Fruit fly (Drosophila melanogaster) whole organism, wandering third instar larva: Measurements from ENCODE around the gene SmydA-8.

Experiments
- CG32264 ChIP-seq: fragments of 200-800 bp; sonication (Bioruptor generic); optimal IDR thresholded peaks from 2 replicates; lab custom pipeline; 2016; ENCODE audit warnings: missing biosample characterization, missing genetic modification characterization
- CG9705 ChIP-seq: fragments of 200-800 bp; sonication (Bioruptor generic); optimal IDR thresholded peaks from 2 replicates; lab custom pipeline; 2018; ENCODE audit warnings: missing biosample characterization, mild to moderate bottlenecking, missing genetic modification characterization
- CrebA ChIP-seq: fragments of 200-800 bp; sonication (Bioruptor generic); optimal IDR thresholded peaks from 2 replicates; lab custom pipeline; 2016; ENCODE audit warnings: missing biosample characterization, mild to moderate bottlenecking, missing genetic modification characterization, borderline replicate concordance
- Dfd ChIP-seq: fragments of >200 bp; optimal IDR thresholded peaks from 2 replicates; lab custom pipeline; 2017; ENCODE audit warnings: missing biosample characterization, missing genetic modification characterization
- Dif ChIP-seq: fragments of 200-275, 200-300 bp; sonication (Bioruptor generic); optimal IDR thresholded peaks from 2 replicates; lab custom pipeline; 2018; ENCODE audit warnings: missing biosample characterization, missing genetic modification characterization; ENCODE audit not compliant: partially characterized antibody
- GATAd ChIP-seq: sonication (Bioruptor generic); optimal IDR thresholded peaks from 2 replicates; lab custom pipeline; 2016; ENCODE audit warnings: missing biosample characterization, missing genetic modification characterization
- HLH106 ChIP-seq: fragments of 200-800 bp; optimal IDR thresholded peaks from 3 replicates; lab custom pipeline; 2019; ENCODE audit warnings: missing biosample characterization, mild to moderate bottlenecking, missing genetic modification characterization, moderate library complexity
- Hnf4 ChIP-seq: fragments of 200-800 bp; sonication (Bioruptor generic); optimal IDR thresholded peaks from 2 replicates; lab custom pipeline; 2016; ENCODE audit warnings: missing biosample characterization, mild to moderate bottlenecking, missing genetic modification characterization
- Hr78 ChIP-seq: fragments of >200 bp; optimal IDR thresholded peaks from 2 replicates; lab custom pipeline; 2017; ENCODE audit warnings: missing biosample characterization, missing genetic modification characterization
- Hr83 ChIP-seq: fragments of 200-300 bp; sonication (Bioruptor generic); optimal IDR thresholded peaks from 2 replicates; lab custom pipeline; 2016; ENCODE audit warnings: missing biosample characterization, mild to moderate bottlenecking, missing genetic modification characterization, moderate library complexity; ENCODE audit not compliant: poor library complexity, severe bottlenecking
- Jra ChIP-seq: sonication (Bioruptor generic); optimal IDR thresholded peaks from 2 replicates; lab custom pipeline; 2016; ENCODE audit warnings: missing biosample characterization, missing genetic modification characterization
- Mio ChIP-seq: sonication (Bioruptor generic); optimal IDR thresholded peaks from 2 replicates; lab custom pipeline; 2016; ENCODE audit warnings: missing biosample characterization, missing genetic modification characterization
- Myc ChIP-seq: fragments of >200 bp; optimal IDR thresholded peaks from 2 replicates; lab custom pipeline; 2017
- N ChIP-seq: fragments of >200 bp; optimal IDR thresholded peaks from 2 replicates; lab custom pipeline; 2018; ENCODE audit warnings: missing biosample characterization, missing external identifiers, missing genetic modification characterization
- OdsH ChIP-seq: fragments of 200-800 bp; sonication (Bioruptor generic); optimal IDR thresholded peaks from 2 replicates; lab custom pipeline; 2016; ENCODE audit warnings: missing biosample characterization, mild to moderate bottlenecking, missing genetic modification characterization
- Rel ChIP-seq, 2 experiments: fragments of 200-800 bp; sonication (Bioruptor generic) in 1 of 2; optimal IDR thresholded peaks; 2 replicates in 1 of 2; 3 replicates in 1 of 2; lab custom pipeline; 2016 to 2019; ENCODE audit warnings: mild to moderate bottlenecking in 2 of 2, missing biosample characterization in 2 of 2, missing genetic modification characterization in 2 of 2, moderate library complexity in 1 of 2
- Sp1 ChIP-seq: fragments of 200-800 bp; sonication (Bioruptor generic); optimal IDR thresholded peaks from 3 replicates; lab custom pipeline; 2019; ENCODE audit warnings: missing biosample characterization, mild to moderate bottlenecking, missing genetic modification characterization, moderate library complexity
- Vsx2 ChIP-seq: fragments of 200-300, 225-300 bp; sonication (Bioruptor generic); optimal IDR thresholded peaks from 2 replicates; lab custom pipeline; 2018; ENCODE audit warnings: missing biosample characterization, missing genetic modification characterization; ENCODE audit not compliant: partially characterized antibody
- br ChIP-seq: fragments of 200-800 bp; sonication (Bioruptor generic); optimal IDR thresholded peaks from 2 replicates; lab custom pipeline; 2016; ENCODE audit warnings: missing biosample characterization, missing genetic modification characterization
- brk ChIP-seq: fragments of 200-800 bp; sonication (Bioruptor generic); optimal IDR thresholded peaks from 2 replicates; lab custom pipeline; 2016; ENCODE audit warnings: missing biosample characterization, mild to moderate bottlenecking, missing genetic modification characterization
- dmrt93B ChIP-seq: fragments of 200-800 bp; sonication (Bioruptor generic); optimal IDR thresholded peaks from 2 replicates; lab custom pipeline; 2018; ENCODE audit warnings: missing biosample characterization, mild to moderate bottlenecking, missing genetic modification characterization
- dsf ChIP-seq: sonication (Bioruptor generic); optimal IDR thresholded peaks from 2 replicates; lab custom pipeline; 2016; ENCODE audit warnings: missing biosample characterization, missing genetic modification characterization, borderline replicate concordance
- ey ChIP-seq: fragments of 200-800 bp; sonication (Bioruptor generic); optimal IDR thresholded peaks from 2 replicates; lab custom pipeline; 2016; ENCODE audit warnings: missing biosample characterization, missing genetic modification characterization
- foxo ChIP-seq, 2 experiments: fragments of 200-800 bp; sonication (Bioruptor generic); optimal IDR thresholded peaks; 2 replicates in 1 of 2; 3 replicates in 1 of 2; lab custom pipeline; 2016 to 2017; ENCODE audit warnings: missing biosample characterization in 2 of 2, missing genetic modification characterization in 2 of 2
- fru ChIP-seq: fragments of 200-800 bp; sonication (Bioruptor generic); optimal IDR thresholded peaks from 3 replicates; lab custom pipeline; 2016; ENCODE audit warnings: missing biosample characterization, mild to moderate bottlenecking, missing genetic modification characterization
- h ChIP-seq: fragments of 200-800 bp; sonication (Bioruptor generic); optimal IDR thresholded peaks from 3 replicates; lab custom pipeline; 2016; ENCODE audit warnings: missing biosample characterization, mild to moderate bottlenecking, missing genetic modification characterization
- jim ChIP-seq: fragments of 175-275, 200-325 bp; sonication (Bioruptor generic); optimal IDR thresholded peaks from 2 replicates; lab custom pipeline; 2016; ENCODE audit warnings: missing biosample characterization, mild to moderate bottlenecking, missing genetic modification characterization
- lola ChIP-seq: fragments of >200 bp; optimal IDR thresholded peaks from 2 replicates; lab custom pipeline; 2017; ENCODE audit warnings: missing biosample characterization, missing genetic modification characterization
- pan ChIP-seq: fragments of >200 bp; optimal IDR thresholded peaks from 2 replicates; lab custom pipeline; 2017
- psq ChIP-seq: fragments of 200-800 bp; sonication (Bioruptor generic); optimal IDR thresholded peaks from 3 replicates; lab custom pipeline; 2017; ENCODE audit warnings: missing biosample characterization, mild to moderate bottlenecking, missing genetic modification characterization, moderate library complexity
- rgr ChIP-seq: fragments of 200-800 bp; sonication (Bioruptor generic); optimal IDR thresholded peaks from 3 replicates; lab custom pipeline; 2016; ENCODE audit warnings: missing biosample characterization, mild to moderate bottlenecking, missing genetic modification characterization
- sage ChIP-seq: fragments of 200-800 bp; sonication (Bioruptor generic); optimal IDR thresholded peaks from 2 replicates; lab custom pipeline; 2016; ENCODE audit warnings: missing biosample characterization, mild to moderate bottlenecking, missing genetic modification characterization
- sv ChIP-seq: fragments of 200-800 bp; sonication (Bioruptor generic); optimal IDR thresholded peaks from 3 replicates; lab custom pipeline; 2016; ENCODE audit warnings: missing biosample characterization, missing genetic modification characterization
- tai ChIP-seq: sonication (Bioruptor generic); optimal IDR thresholded peaks from 2 replicates; lab custom pipeline; 2016; ENCODE audit warnings: missing biosample characterization, missing genetic modification characterization
- usp ChIP-seq: fragments of >200 bp; optimal IDR thresholded peaks from 2 replicates; lab custom pipeline; 2017; ENCODE audit warnings: missing biosample characterization, missing genetic modification characterization
- woc ChIP-seq: sonication (Bioruptor generic); optimal IDR thresholded peaks from 2 replicates; lab custom pipeline; 2016; ENCODE audit warnings: missing biosample characterization, mild to moderate bottlenecking, missing genetic modification characterization

The SmydA-8 gene

dm6 chrX:2222181-2222790 lies 8.7 kb upstream of the SmydA-8 start, which contains the start of gene Vinc:
Gene Vinc (minus strand): TSS chrX:2222567.
- TF ChIP-seq foxo (GFP tag; optimal IDR thresholded peaks at IDR 0.05; lab: Kevin White, UChicago) (peak in 1 of 2 experiments; percentile 93), N (GFP tag; lab: Kevin White, UChicago) (no peak), pan (lab: Kevin White, UChicago) (no peak), fru (GFP tag; lab: Kevin White, UChicago) (peak; percentile 95), sv (peak; percentile 66), Myc (no peak), br (GFP tag; lab: Kevin White, UChicago) (peak; percentile 88), lola (GFP tag; lab: Kevin White, UChicago) (no peak), HLH106 (peak; percentile 92), tai (GFP tag; lab: Kevin White, UChicago) (no peak), Jra (GFP tag; lab: Kevin White, UChicago) (peak; percentile 86), Sp1 (GFP tag; lab: Kevin White, UChicago) (peak; percentile 82), GATAd (GFP tag; lab: Kevin White, UChicago) (no peak), dmrt93B (GFP tag; lab: Kevin White, UChicago) (no peak), CrebA (no peak), Rel (GFP tag; optimal IDR thresholded peaks at IDR 0.05; lab: Kevin White, UChicago) (peak; percentile 40), Rel (tag; optimal IDR thresholded peaks at IDR 0.05; lab: Kevin White, UChicago) (peak; percentile 97), Dfd (GFP tag; lab: Kevin White, UChicago) (no peak), CG32264 (peak; percentile 79), Mio (GFP tag; lab: Kevin White, UChicago) (no peak), usp (GFP tag; lab: Kevin White, UChicago) (no peak), Vsx2 (GFP tag; lab: Kevin White, UChicago) (no peak), Dif (peak; percentile 40), woc (GFP tag; lab: Kevin White, UChicago) (no peak), psq (peak; percentile 93), jim (GFP tag; lab: Kevin White, UChicago) (no peak), CG9705 (GFP tag; lab: Kevin White, UChicago) (peak; percentile 85), rgr (peak; percentile 78), h (GFP tag; lab: Kevin White, UChicago) (peak; percentile 93), Hr78 (no peak), OdsH (GFP tag; lab: Kevin White, UChicago) (peak; percentile 63), ey (GFP tag; lab: Kevin White, UChicago) (peak; percentile 82), Hr83 (GFP tag; lab: Kevin White, UChicago) (peak; percentile 86), brk (GFP tag; lab: Kevin White, UChicago) (no peak), Hnf4 (GFP tag; lab: Kevin White, UChicago) (no peak)

- TF ChIP-seq HLH106 (no peak), usp (GFP tag; lab: Kevin White, UChicago) (no peak), Mio (GFP tag; lab: Kevin White, UChicago) (no peak), woc (GFP tag; lab: Kevin White, UChicago) (no peak), fru (GFP tag; lab: Kevin White, UChicago) (no peak), br (GFP tag; lab: Kevin White, UChicago) (no peak)
These were observed 8.0 kb upstream of the SmydA-8 start for dm6 chrX:2221598-2221997.

- TF ChIP-seq Sp1 (GFP tag; lab: Kevin White, UChicago) = no peak
- no peak for TF ChIP-seq GATAd (GFP tag; lab: Kevin White, UChicago)
- no peak for TF ChIP-seq jim (GFP tag; lab: Kevin White, UChicago)
- no peak for TF ChIP-seq sv
- TF ChIP-seq lola (GFP tag; lab: Kevin White, UChicago) = no peak
- no peak for TF ChIP-seq HLH106
These were observed 6.3 kb upstream of the SmydA-8 start for dm6 chrX:2219899-2220298.

dm6 chrX:2219246-2219645 lies 5.6 kb upstream of the SmydA-8 start:
- TF ChIP-seq Myc (no peak), sage (GFP tag; lab: Kevin White, UChicago) (no peak), jim (GFP tag; lab: Kevin White, UChicago) (no peak), CG32264 (no peak), CrebA (no peak), h (GFP tag; lab: Kevin White, UChicago) (no peak), fru (GFP tag; lab: Kevin White, UChicago) (no peak), ey (GFP tag; lab: Kevin White, UChicago) (no peak), CG9705 (GFP tag; lab: Kevin White, UChicago) (no peak), Rel (GFP tag; optimal IDR thresholded peaks at IDR 0.05; lab: Kevin White, UChicago) (no peak), Rel (tag; optimal IDR thresholded peaks at IDR 0.05; lab: Kevin White, UChicago) (no peak), dsf (GFP tag; lab: Kevin White, UChicago) (no peak), usp (GFP tag; lab: Kevin White, UChicago) (no peak), pan (lab: Kevin White, UChicago) (no peak), lola (GFP tag; lab: Kevin White, UChicago) (no peak), tai (GFP tag; lab: Kevin White, UChicago) (no peak), br (GFP tag; lab: Kevin White, UChicago) (no peak), Dfd (GFP tag; lab: Kevin White, UChicago) (no peak), foxo (GFP tag; optimal IDR thresholded peaks at IDR 0.05; lab: Kevin White, UChicago) (no peak), HLH106 (no peak), rgr (no peak)
- TF ChIP-seq, all 38 proteins: peak for 0
